Fruit fly (Drosophila melanogaster) whole organism, embryonic: ENCODE data around the gene Alh.
A peak's percentile ranks its signal among the peaks of the same experiment; 100 is the strongest.

Experiments
- Adf1 ChIP-seq: fragments of 200-800 bp; sonication (Bioruptor generic); IDR thresholded peaks from 2 replicates; pipeline ENCODE4 v1.3.6; 2022; ENCODE audit warnings: missing biosample characterization, missing genetic modification characterization
- CG10543 ChIP-seq: fragments of 200-800 bp; sonication (Bioruptor generic); optimal IDR thresholded peaks from 3 replicates; lab custom pipeline; 2017; ENCODE audit warnings: missing biosample characterization, mild to moderate bottlenecking, missing genetic modification characterization, moderate library complexity
- CG11093 ChIP-seq: fragments of 200-800 bp; sonication (Bioruptor generic); IDR thresholded peaks from 3 replicates; pipeline ENCODE4 v1.3.6; 2022; ENCODE audit warnings: missing biosample characterization, missing genetic modification characterization
- CG11398 ChIP-seq: fragments of 200-800 bp; sonication (Bioruptor generic); optimal IDR thresholded peaks from 2 replicates; lab custom pipeline; 2016; ENCODE audit warnings: missing biosample characterization, missing genetic modification characterization
- CG12219 ChIP-seq: fragments of 200-800 bp; sonication (Bioruptor generic); optimal IDR thresholded peaks from 3 replicates; lab custom pipeline; 2018; ENCODE audit warnings: missing biosample characterization, mild to moderate bottlenecking, missing genetic modification characterization
- CG12299 ChIP-seq: fragments of 200-800 bp; sonication (Bioruptor generic); optimal IDR thresholded peaks from 2 replicates; lab custom pipeline; 2018; ENCODE audit warnings: missing biosample characterization, mild to moderate bottlenecking, missing genetic modification characterization
- CG13296 ChIP-seq: fragments of 200-800 bp; sonication (Bioruptor generic); optimal IDR thresholded peaks from 3 replicates; lab custom pipeline; 2018; ENCODE audit warnings: missing biosample characterization, mild to moderate bottlenecking, missing genetic modification characterization
- CG15073 ChIP-seq: fragments of 200-800 bp; sonication (Bioruptor generic); optimal IDR thresholded peaks from 2 replicates; lab custom pipeline; 2016; ENCODE audit warnings: missing biosample characterization, missing genetic modification characterization
- CG17612 ChIP-seq: fragments of 200-800 bp; sonication (Bioruptor generic); IDR thresholded peaks from 2 replicates; pipeline ENCODE4 v1.3.6; 2022; ENCODE audit warnings: missing biosample characterization, missing genetic modification characterization
- CG17802 ChIP-seq: fragments of 200-800 bp; sonication (Bioruptor generic); optimal IDR thresholded peaks from 2 replicates; lab custom pipeline; 2018; ENCODE audit warnings: missing biosample characterization, mild to moderate bottlenecking, missing genetic modification characterization, moderate library complexity
- CG31388 ChIP-seq: fragments of 200-800 bp; sonication (Bioruptor generic); optimal IDR thresholded peaks from 2 replicates; lab custom pipeline; 2016; ENCODE audit warnings: missing biosample characterization, missing genetic modification characterization
- CG33213 ChIP-seq: fragments of 200-800 bp; sonication (Bioruptor generic); optimal IDR thresholded peaks from 3 replicates; lab custom pipeline; 2016; ENCODE audit warnings: missing biosample characterization, missing genetic modification characterization
- CG3407 ChIP-seq: fragments of 200-800 bp; sonication (Bioruptor generic); optimal IDR thresholded peaks from 2 replicates; lab custom pipeline; 2018; ENCODE audit warnings: missing biosample characterization, mild to moderate bottlenecking, missing genetic modification characterization
- CG34376 ChIP-seq: fragments of 200-800 bp; sonication (Bioruptor generic); optimal IDR thresholded peaks from 2 replicates; lab custom pipeline; 2018; ENCODE audit warnings: missing biosample characterization, mild to moderate bottlenecking, missing genetic modification characterization
- CG3847 ChIP-seq: fragments of 200-800 bp; sonication (Bioruptor generic); IDR thresholded peaks from 2 replicates; pipeline ENCODE4 v1.3.6; 2022; ENCODE audit warnings: missing biosample characterization, missing genetic modification characterization
- CG42726 ChIP-seq: fragments of 200-800 bp; sonication (Bioruptor generic); IDR thresholded peaks from 2 replicates; pipeline ENCODE4 v1.3.6; 2022; ENCODE audit warnings: missing biosample characterization, missing genetic modification characterization; ENCODE audit not compliant: partially characterized antibody
- CG4617 ChIP-seq: fragments of 200-800 bp; sonication (Bioruptor generic); optimal IDR thresholded peaks from 3 replicates; lab custom pipeline; 2016; ENCODE audit warnings: missing biosample characterization, missing genetic modification characterization, borderline replicate concordance
- CG4854 ChIP-seq: fragments of 200-800 bp; sonication (Bioruptor generic); optimal IDR thresholded peaks from 2 replicates; lab custom pipeline; 2016; ENCODE audit warnings: missing biosample characterization, missing genetic modification characterization, inconsistent platforms
- CG6765 ChIP-seq: fragments of 200-800 bp; sonication (Bioruptor generic); optimal IDR thresholded peaks from 3 replicates; lab custom pipeline; 2017; ENCODE audit warnings: missing biosample characterization, mild to moderate bottlenecking, missing genetic modification characterization
- CG6791 ChIP-seq: fragments of 200-800 bp; sonication (Bioruptor generic); IDR thresholded peaks from 3 replicates; pipeline ENCODE4 v1.3.6; 2022; ENCODE audit warnings: missing biosample characterization, missing genetic modification characterization; ENCODE audit not compliant: partially characterized antibody
- CG6813 ChIP-seq: fragments of 200-800 bp; sonication (Bioruptor generic); optimal IDR thresholded peaks from 2 replicates; lab custom pipeline; 2017; ENCODE audit warnings: missing biosample characterization, missing genetic modification characterization, mild to moderate bottlenecking, moderate library complexity, missing genetic modification reagents
- CG7745 ChIP-seq: fragments of 200-800 bp; sonication (Bioruptor generic); optimal IDR thresholded peaks from 2 replicates; lab custom pipeline; 2018; ENCODE audit warnings: missing biosample characterization, mild to moderate bottlenecking, missing genetic modification characterization, moderate library complexity
- CG7786 ChIP-seq: fragments of 200-800 bp; sonication (Bioruptor generic); optimal IDR thresholded peaks from 2 replicates; lab custom pipeline; 2016; ENCODE audit warnings: missing biosample characterization, missing genetic modification characterization
- CG9932 ChIP-seq: fragments of 200-800 bp; sonication (Bioruptor generic); IDR thresholded peaks from 2 replicates; pipeline ENCODE4 v1.3.6; 2022; ENCODE audit warnings: missing biosample characterization, missing genetic modification characterization
- Dek ChIP-seq: fragments of 200-800 bp; sonication (Bioruptor generic); optimal IDR thresholded peaks from 3 replicates; lab custom pipeline; 2019; ENCODE audit warnings: missing biosample characterization, mild to moderate bottlenecking, missing genetic modification characterization, moderate library complexity
- Dp ChIP-seq: fragments of 200-800 bp; sonication (Bioruptor generic); optimal IDR thresholded peaks from 2 replicates; lab custom pipeline; 2018; ENCODE audit warnings: missing biosample characterization, mild to moderate bottlenecking, missing genetic modification characterization, moderate library complexity
- Hand ChIP-seq: fragments of 200-800 bp; sonication (Bioruptor generic); optimal IDR thresholded peaks from 2 replicates; lab custom pipeline; 2017; ENCODE audit warnings: mild to moderate bottlenecking, missing biosample characterization, missing genetic modification reagents, missing genetic modification characterization
- MBD-R2 ChIP-seq: fragments of 200-800 bp; sonication (Bioruptor generic); IDR thresholded peaks from 2 replicates; pipeline ENCODE4 v1.3.6; 2022; ENCODE audit warnings: missing biosample characterization, missing genetic modification characterization
- NK7.1 ChIP-seq: fragments of 200-800 bp; sonication (Bioruptor generic); optimal IDR thresholded peaks from 3 replicates; lab custom pipeline; 2016; ENCODE audit warnings: missing biosample characterization, missing genetic modification characterization
- YL-1 ChIP-seq: fragments of 200-800 bp; sonication (Bioruptor generic); optimal IDR thresholded peaks from 3 replicates; lab custom pipeline; 2017; ENCODE audit warnings: missing biosample characterization, mild to moderate bottlenecking, missing genetic modification characterization
- cas ChIP-seq: fragments of 200-800 bp; sonication (Bioruptor generic); IDR thresholded peaks from 2 replicates; pipeline ENCODE4 v1.3.6; 2022; ENCODE audit warnings: missing biosample characterization, missing genetic modification characterization
- caup ChIP-seq: fragments of 200-800 bp; sonication (Bioruptor generic); optimal IDR thresholded peaks from 3 replicates; lab custom pipeline; 2017; ENCODE audit warnings: missing biosample characterization, mild to moderate bottlenecking, missing genetic modification characterization, moderate library complexity; ENCODE audit not compliant: severe bottlenecking
- dpn ChIP-seq, 2 experiments: fragments of 200-800 bp; sonication (Bioruptor generic); optimal IDR thresholded peaks; 3 replicates each; lab custom pipeline; 2016; ENCODE audit warnings: missing biosample characterization in 2 of 2, missing genetic modification characterization in 2 of 2
- en ChIP-seq: fragments of 200-800 bp; sonication (Bioruptor generic); optimal IDR thresholded peaks from 2 replicates; lab custom pipeline; 2016; ENCODE audit warnings: missing biosample characterization, missing genetic modification characterization
- exex ChIP-seq: fragments of 200-800 bp; sonication (Bioruptor generic); optimal IDR thresholded peaks from 4 replicates; lab custom pipeline; 2018; ENCODE audit warnings: missing biosample characterization, mild to moderate bottlenecking, missing genetic modification characterization, moderate library complexity
- fd96Cb ChIP-seq: fragments of 200-800 bp; sonication (Bioruptor generic); optimal IDR thresholded peaks from 2 replicates; lab custom pipeline; 2018; ENCODE audit warnings: missing biosample characterization, mild to moderate bottlenecking, missing genetic modification characterization, moderate library complexity
- gem ChIP-seq: fragments of 200-800 bp; sonication (Bioruptor generic); optimal IDR thresholded peaks from 2 replicates; lab custom pipeline; 2019; ENCODE audit warnings: missing biosample characterization, mild to moderate bottlenecking, missing genetic modification characterization, moderate library complexity
- her ChIP-seq: fragments of 200-800 bp; sonication (Bioruptor generic); optimal IDR thresholded peaks from 2 replicates; lab custom pipeline; 2016; ENCODE audit warnings: missing biosample characterization, missing genetic modification characterization
- ind ChIP-seq: fragments of 200-800 bp; sonication (Bioruptor generic); optimal IDR thresholded peaks from 3 replicates; lab custom pipeline; 2016; ENCODE audit warnings: missing biosample characterization, missing genetic modification characterization
- jigr1 ChIP-seq: fragments of 200-800 bp; sonication (Bioruptor generic); IDR thresholded peaks from 3 replicates; pipeline ENCODE4 v1.3.6; 2022; ENCODE audit warnings: missing biosample characterization, missing genetic modification characterization
- ken ChIP-seq: fragments of 200-800 bp; sonication (Bioruptor generic); IDR thresholded peaks from 3 replicates; pipeline ENCODE4 v1.3.6; 2022; ENCODE audit warnings: missing biosample characterization, missing genetic modification characterization
- p53 ChIP-seq: fragments of 200-800 bp; sonication (Bioruptor generic); optimal IDR thresholded peaks from 2 replicates; lab custom pipeline; 2016; ENCODE audit warnings: missing biosample characterization, missing genetic modification characterization
- phol ChIP-seq: fragments of 200-800 bp; sonication (Bioruptor generic); optimal IDR thresholded peaks from 3 replicates; lab custom pipeline; 2018; ENCODE audit warnings: missing biosample characterization, mild to moderate bottlenecking, missing genetic modification characterization, moderate library complexity
- prd ChIP-seq, 3 experiments: fragments of >200 bp in 2 of 3; fragments of 200-800 bp in 1 of 3; sonication (Bioruptor generic) in 1 of 3; optimal IDR thresholded peaks in 2 of 3; IDR thresholded peaks in 1 of 3; 2 replicates in 2 of 3; 3 replicates in 1 of 3; pipeline versions ENCODE4 v1.3.6 to Lab custom; 2017 to 2022; ENCODE audit warnings: missing biosample characterization in 1 of 3, missing genetic modification characterization in 1 of 3
- pros ChIP-seq: fragments of 200-800 bp; sonication (Bioruptor generic); optimal IDR thresholded peaks from 3 replicates; lab custom pipeline; 2019; ENCODE audit warnings: missing biosample characterization, mild to moderate bottlenecking, missing genetic modification characterization, moderate library complexity
- run ChIP-seq: fragments of 200-800 bp; sonication (Bioruptor generic); optimal IDR thresholded peaks from 3 replicates; lab custom pipeline; 2018; ENCODE audit warnings: missing biosample characterization, mild to moderate bottlenecking, missing genetic modification characterization
- sisA ChIP-seq: fragments of 200-800 bp; sonication (Bioruptor generic); IDR thresholded peaks from 2 replicates; pipeline ENCODE4 v1.3.6; 2022; ENCODE audit warnings: missing biosample characterization, missing genetic modification characterization
- usp ChIP-seq: fragments of >200 bp; optimal IDR thresholded peaks from 2 replicates; lab custom pipeline; 2017; ENCODE audit warnings: missing biosample characterization, missing genetic modification characterization

Alh gene

DNA sequence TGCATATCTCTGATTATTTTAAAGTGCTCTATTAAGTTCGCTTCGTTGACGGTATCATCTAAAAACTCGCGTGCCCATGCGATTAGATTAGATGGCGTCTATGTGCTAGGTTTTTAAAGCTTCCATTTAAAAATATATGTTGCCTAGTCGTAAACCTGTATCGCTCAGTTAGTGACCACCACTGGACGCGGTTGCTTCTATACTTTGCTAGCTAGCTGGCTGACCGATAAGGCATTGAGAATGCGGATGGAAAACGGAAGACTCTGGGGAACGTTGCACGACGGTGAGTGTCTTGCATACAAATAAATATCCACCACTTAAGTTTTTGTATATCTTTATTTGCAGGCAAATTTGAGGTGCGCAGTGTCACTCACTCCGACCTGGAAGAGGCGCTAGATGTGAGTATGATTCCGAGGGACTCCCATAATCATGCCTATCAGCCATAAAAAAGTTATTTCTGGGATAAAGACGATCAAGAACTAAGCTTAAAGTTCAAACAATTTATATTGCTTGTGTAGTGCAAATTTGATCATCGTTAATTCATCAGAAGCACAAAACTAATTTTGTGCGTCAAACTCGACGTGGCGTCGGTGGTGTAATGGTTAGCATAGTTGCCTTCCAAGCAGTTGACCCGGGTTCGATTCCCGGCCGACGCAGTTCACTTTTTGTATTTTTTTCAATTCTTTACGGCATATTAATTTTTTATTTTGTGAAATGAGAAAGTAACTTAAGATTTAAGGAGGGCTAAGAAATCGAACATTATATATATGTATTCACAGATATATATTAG is 5.5 kb upstream of the Alh start, which contains the start of gene CG31248 (continued):
- TF ChIP-seq NK7.1 (no peak), CG33213 (no peak), p53 (GFP tag; lab: Kevin White, UChicago) (no peak), cas (GFP tag; lab: Robert Waterston, UW) (no peak), CG3407 (no peak), exex (tag; lab: Kevin White, UChicago) (peak; percentile 82), CG11398 (no peak), CG4854 (GFP tag; lab: Kevin White, UChicago) (no peak), pros (GFP tag; lab: Kevin White, UChicago) (no peak), ken (GFP tag; lab: Robert Waterston, UW) (no peak), CG6813 (GFP tag; lab: Kevin White, UChicago) (no peak), CG34376 (GFP tag; lab: Kevin White, UChicago) (peak; percentile 89), dpn (GFP tag; optimal IDR thresholded peaks at IDR 0.05; lab: Kevin White, UChicago) (no peak), phol (tag; lab: Kevin White, UChicago) (no peak), ind (GFP tag; lab: Kevin White, UChicago) (no peak), MBD-R2 (GFP tag; lab: Robert Waterston, UW) (peak; percentile 13; the same call in 1 of the 2 replicates), Dek (tag; lab: Kevin White, UChicago) (no peak), CG6791 (GFP tag; lab: Robert Waterston, UW) (peak; percentile 83), Dp (GFP tag; lab: Kevin White, UChicago) (no peak), caup (GFP tag; lab: Kevin White, UChicago) (no peak), en (GFP tag; lab: Kevin White, UChicago) (no peak), her (GFP tag; lab: Kevin White, UChicago) (no peak), jigr1 (GFP tag; lab: Robert Waterston, UW) (no peak), CG15073 (no peak), gem (tag; lab: Kevin White, UChicago) (no peak), CG7745 (tag; lab: Kevin White, UChicago) (no peak)

DNA sequence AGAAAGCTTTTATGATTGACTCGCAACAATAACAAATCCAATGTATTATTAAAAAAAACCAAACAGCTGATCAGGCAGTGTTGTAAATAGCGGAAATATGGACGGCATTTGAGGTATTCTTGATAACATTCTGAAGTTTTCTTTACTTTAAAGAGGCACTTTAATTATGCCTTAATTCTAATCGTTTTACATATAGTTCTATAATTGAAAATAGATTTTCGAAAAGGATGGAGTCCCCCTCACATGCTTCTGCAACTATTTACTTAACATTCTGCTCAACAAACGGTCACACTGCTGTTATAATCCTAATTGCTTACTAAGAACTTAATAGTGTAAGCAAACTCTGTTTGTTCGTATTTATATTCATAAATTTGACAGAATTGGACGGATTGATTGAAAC is 4.0 kb upstream of the Alh start, which contains the start of gene CG10068:
CG10068 (minus strand) TSS at position 62 of the 400 bp plus-strand sequence.
- TF ChIP-seq CG12299 (peak; percentile 87), CG31388 (GFP tag; lab: Kevin White, UChicago) (peak; percentile 76), CG17802 (peak; percentile 69), YL-1 (GFP tag; lab: Kevin White, UChicago) (peak; percentile 49), sisA (GFP tag; lab: Robert Waterston, UW) (peak; percentile 78), CG13296 (GFP tag; lab: Kevin White, UChicago) (peak; percentile 77), CG12219 (GFP tag; lab: Kevin White, UChicago) (peak; percentile 79), CG3407 (peak; percentile 79), prd (optimal IDR thresholded peaks at IDR 0.05; lab: Kevin White, UChicago) (no peak), prd (GFP tag; IDR thresholded peaks at IDR 0.05; lab: Robert Waterston, UW) (peak; percentile 95), CG7745 (tag; lab: Kevin White, UChicago) (no peak), CG9932 (GFP tag; lab: Robert Waterston, UW) (no peak; the same call in 1 of the 2 replicates), CG4617 (GFP tag; lab: Kevin White, UChicago) (peak; percentile 78), CG10543 (GFP tag; lab: Kevin White, UChicago) (peak; percentile 67), CG3847 (GFP tag; lab: Robert Waterston, UW) (no peak), Hand (peak; percentile 54), fd96Cb (tag; lab: Kevin White, UChicago) (peak; percentile 88), CG17612 (GFP tag; lab: Robert Waterston, UW) (peak; percentile 74), CG7786 (GFP tag; lab: Kevin White, UChicago) (peak; percentile 81), Adf1 (GFP tag; lab: Robert Waterston, UW) (peak; percentile 53; the same call in 1 of the 2 replicates), cas (GFP tag; lab: Robert Waterston, UW) (peak; percentile 65), usp (GFP tag; lab: Kevin White, UChicago) (no peak), CG11093 (GFP tag; lab: Robert Waterston, UW) (peak; percentile 77), CG6765 (GFP tag; lab: Kevin White, UChicago) (peak; percentile 69), CG42726 (GFP tag; lab: Robert Waterston, UW) (no peak), run (tag; lab: Kevin White, UChicago) (peak; percentile 51)
